Fruit fly (Drosophila melanogaster) Kc167 (cell line): ENCODE measurements around the gene cnc.

Experiments used
- Myc ChIP-seq: fragments of >200 bp; optimal IDR thresholded peaks from 2 replicates; lab custom pipeline; 2017; ENCODE audit warnings: missing external identifiers
- Sin3A ChIP-seq: fragments of >200 bp; optimal IDR thresholded peaks from 2 replicates; lab custom pipeline; 2018; ENCODE audit warnings: missing external identifiers
- h ChIP-seq: fragments of >200 bp; optimal IDR thresholded peaks from 3 replicates; lab custom pipeline; 2018; ENCODE audit warnings: missing external identifiers
- insv ChIP-seq: fragments of >200 bp; optimal IDR thresholded peaks from 3 replicates; lab custom pipeline; 2018; ENCODE audit warnings: missing external identifiers
- psq ChIP-seq: fragments of >200 bp; optimal IDR thresholded peaks from 2 replicates; lab custom pipeline; 2017; ENCODE audit warnings: missing external identifiers
- ttk ChIP-seq: sonication (Bioruptor generic); optimal IDR thresholded peaks from 2 replicates; lab custom pipeline; 2017; ENCODE audit warnings: missing external identifiers

DNA sequence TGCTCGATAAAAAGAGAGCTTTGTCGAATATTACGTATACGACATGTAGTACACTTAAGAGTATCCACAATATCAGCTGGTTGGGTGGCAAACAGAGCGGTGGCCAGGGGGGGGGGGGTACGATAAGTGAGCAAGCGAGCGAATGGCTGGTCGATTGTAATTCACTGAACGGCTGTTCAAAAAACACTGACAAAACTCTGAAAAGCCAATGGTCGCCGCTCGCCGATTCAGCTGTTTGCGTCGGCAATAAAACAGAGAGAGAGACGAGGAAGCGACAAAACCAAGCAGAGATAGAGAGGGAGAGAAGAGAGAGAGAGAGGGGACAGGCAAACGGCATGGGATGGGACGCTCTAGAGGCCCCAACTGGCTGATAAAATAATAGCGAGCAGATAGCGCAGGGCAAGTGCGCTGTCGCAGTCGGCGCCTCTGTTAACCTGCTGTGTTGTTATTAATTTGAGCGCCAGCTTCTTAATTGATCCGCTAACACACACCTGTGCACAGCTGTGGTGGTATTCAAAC lies at the start of gene cnc:
- TF ChIP-seq ttk (lab: Kevin White, UChicago) = no peak
- no peak for TF ChIP-seq Myc
- no peak for TF ChIP-seq h
- no peak for TF ChIP-seq psq (lab: Kevin White, UChicago)
- TF ChIP-seq insv (lab: Kevin White, UChicago) = no peak
- TF ChIP-seq Sin3A (lab: Kevin White, UChicago) = no peak
